Fruit fly (Drosophila melanogaster) whole organism, adult: ENCODE data around the gene CG10646.

Experiments used
- CG12768 ChIP-seq: fragments of 200-800 bp; sonication (Bioruptor generic); optimal IDR thresholded peaks from 2 replicates; lab custom pipeline; 2017; ENCODE audit warnings: missing biosample characterization, missing genetic modification characterization, mild to moderate bottlenecking, moderate library complexity, missing genetic modification reagents
- CG14711 ChIP-seq: fragments of 200-800 bp; sonication (Bioruptor generic); optimal IDR thresholded peaks from 2 replicates; lab custom pipeline; 2018; ENCODE audit warnings: missing biosample characterization, mild to moderate bottlenecking, missing genetic modification characterization, moderate library complexity
- CG33017 ChIP-seq: fragments of 200-800 bp; sonication (Bioruptor generic); optimal IDR thresholded peaks from 2 replicates; lab custom pipeline; 2018; ENCODE audit warnings: missing biosample characterization, mild to moderate bottlenecking, missing genetic modification characterization, moderate library complexity
- CG5204 ChIP-seq: fragments of 200-800 bp; sonication (Bioruptor generic); optimal IDR thresholded peaks from 2 replicates; lab custom pipeline; 2016; ENCODE audit warnings: missing biosample characterization, missing genetic modification characterization
- Clk ChIP-seq: fragments of 200-800 bp; sonication (Bioruptor generic); optimal IDR thresholded peaks from 2 replicates; lab custom pipeline; 2017; ENCODE audit warnings: missing biosample characterization, missing genetic modification characterization
- Hr96 ChIP-seq: fragments of 200-800 bp; sonication (Bioruptor generic); optimal IDR thresholded peaks from 2 replicates; lab custom pipeline; 2016; ENCODE audit warnings: missing biosample characterization, missing genetic modification characterization
- cic ChIP-seq: fragments of 200-800 bp; sonication (Bioruptor generic); optimal IDR thresholded peaks from 2 replicates; lab custom pipeline; 2017; ENCODE audit warnings: missing biosample characterization, mild to moderate bottlenecking, missing genetic modification characterization, moderate library complexity
- cnc ChIP-seq, 2 experiments: fragments of >200 bp; optimal IDR thresholded peaks; 2 replicates each; lab custom pipeline; 2017
- kay ChIP-seq: fragments of 200-800 bp; sonication (Bioruptor generic); peaks from one replicate; lab custom pipeline; 2016; ENCODE audit warnings: missing biosample characterization, missing genetic modification characterization, borderline replicate concordance
- ovo ChIP-seq: fragments of 200-800 bp; sonication (Bioruptor generic); optimal IDR thresholded peaks from 2 replicates; lab custom pipeline; 2016; ENCODE audit warnings: missing biosample characterization, missing genetic modification characterization
- pad ChIP-seq: fragments of 200-800 bp; sonication (Bioruptor generic); optimal IDR thresholded peaks from 3 replicates; lab custom pipeline; 2017; ENCODE audit warnings: missing biosample characterization, missing genetic modification characterization, mild to moderate bottlenecking, moderate library complexity, missing genetic modification reagents

DNA sequence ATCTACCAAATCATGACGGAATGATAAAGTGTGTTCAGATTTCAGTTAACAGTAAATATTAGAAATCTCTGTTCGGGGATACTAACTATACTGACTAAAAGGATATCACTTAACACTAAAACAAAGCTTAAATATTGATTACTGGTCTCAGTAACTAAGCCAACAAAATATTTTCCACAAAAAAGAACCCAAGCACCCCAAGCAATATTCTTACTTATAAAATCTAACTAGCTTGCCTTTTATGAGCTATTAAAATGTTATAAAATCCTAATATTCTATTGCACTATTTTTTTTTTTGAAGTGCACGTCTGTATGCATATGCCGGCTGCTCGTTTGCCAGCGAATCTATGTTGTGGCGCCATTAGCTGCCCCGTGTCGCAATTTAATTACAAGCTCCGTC is 45.8 kb upstream of the CG10646 start:
- TF ChIP-seq CG12768 (no peak), CG14711 (tag; lab: Kevin White, UChicago) (no peak), CG33017 (no peak), cnc (optimal IDR thresholded peaks at IDR 0.05; lab: Kevin White, UChicago) (no peak), Hr96 (GFP tag; lab: Kevin White, UChicago) (no peak), ovo (GFP tag; lab: Kevin White, UChicago) (no peak), kay (GFP tag; lab: Kevin White, UChicago) (no peak), CG5204 (GFP tag; lab: Kevin White, UChicago) (no peak), Clk (GFP tag; lab: Kevin White, UChicago) (no peak), cic (no peak), pad (GFP tag; lab: Kevin White, UChicago) (no peak)
